Worm (Caenorhabditis elegans) whole organism, L1 larva: ENCODE results near the gene msp-142.

ENCODE experiments used
- C04F5.9 ChIP-seq: sonication (generic microtip); optimal IDR thresholded peaks from 2 replicates; lab custom pipeline; 2016; ENCODE audit warnings: missing genetic modification characterization, missing compliant biosample characterization
- C34B4.2 ChIP-seq: sonication (generic microtip); optimal IDR thresholded peaks from 2 replicates; lab custom pipeline; 2017; ENCODE audit warnings: mild to moderate bottlenecking, missing genetic modification characterization, missing compliant biosample characterization
- Y116A8C.19 ChIP-seq: sonication (generic microtip); optimal IDR thresholded peaks from 2 replicates; lab custom pipeline; 2016; ENCODE audit warnings: missing compliant biosample characterization, missing genetic modification characterization, borderline replicate concordance
- aha-1 ChIP-seq: fragments of 150-350 bp; optimal IDR thresholded peaks from 2 replicates; lab custom pipeline; 2014; ENCODE audit warnings: missing biosample characterization, missing genetic modification characterization
- aly-2 ChIP-seq: fragments of 150-350 bp; optimal IDR thresholded peaks from 2 replicates; lab custom pipeline; 2014; ENCODE audit warnings: missing biosample characterization, missing genetic modification characterization
- ama-1 ChIP-seq: fragments of 150-350 bp; optimal IDR thresholded peaks from 2 replicates; lab custom pipeline; 2014
- ceh-63 ChIP-seq: fragments of 200-800 bp; sonication (Bioruptor generic); optimal IDR thresholded peaks from 2 replicates; lab custom pipeline; 2018; ENCODE audit warnings: mild to moderate bottlenecking, missing genetic modification characterization, missing compliant biosample characterization
- ceh-8 ChIP-seq: fragments of 200-800 bp; sonication (Bioruptor generic); optimal IDR thresholded peaks from 2 replicates; lab custom pipeline; 2018; ENCODE audit warnings: mild to moderate bottlenecking, missing genetic modification characterization, moderate library complexity, missing compliant biosample characterization
- efl-1 ChIP-seq, 4 experiments: fragments of 150-350 bp; optimal IDR thresholded peaks in 3 of 4; peaks in 1 of 4; 1 replicate in 1 of 4; 2 replicates in 3 of 4; lab custom pipeline; 2014; ENCODE audit warnings: missing biosample characterization in 2 of 4, missing genetic modification characterization in 2 of 4, missing genetic modification reagents in 2 of 4
- efl-3 ChIP-seq: fragments of 200-800 bp; sonication (Bioruptor generic); optimal IDR thresholded peaks from 2 replicates; lab custom pipeline; 2018; ENCODE audit warnings: mild to moderate bottlenecking, missing genetic modification characterization, missing compliant biosample characterization
- egl-13 ChIP-seq: sonication (generic microtip); optimal IDR thresholded peaks from 2 replicates; lab custom pipeline; 2016; ENCODE audit warnings: missing genotype, missing genetic modification reagents, missing genetic modification characterization, missing compliant biosample characterization
- egl-27 ChIP-seq, 2 experiments: fragments of 150-350 bp in 1 of 2; sonication (generic microtip); optimal IDR thresholded peaks; 3 replicates each; lab custom pipeline; 2017 to 2018; ENCODE audit warnings: missing biosample characterization in 2 of 2, missing genetic modification characterization in 2 of 2, missing genetic modification reagents in 2 of 2
- elt-2 ChIP-seq: sonication (generic microtip); optimal IDR thresholded peaks from 2 replicates; lab custom pipeline; 2016; ENCODE audit warnings: missing genetic modification characterization, mild to moderate bottlenecking, inconsistent platforms, missing compliant biosample characterization, missing genetic modification reagents
- elt-3 ChIP-seq, 6 experiments: fragments of 150-350 bp in 1 of 6; sonication (generic microtip); optimal IDR thresholded peaks; 2 replicates each; lab custom pipeline; 2017 to 2018; ENCODE audit warnings: missing biosample characterization in 6 of 6, missing genetic modification characterization in 6 of 6, inconsistent platforms in 1 of 6
- ets-5 ChIP-seq: fragments of 200-800 bp; sonication (Bioruptor generic); IDR thresholded peaks from 2 replicates; pipeline ENCODE4 v1.3.6; 2022; ENCODE audit warnings: missing genetic modification characterization, missing compliant biosample characterization
- fkh-10 ChIP-seq: sonication (generic microtip); optimal IDR thresholded peaks from 2 replicates; lab custom pipeline; 2017; ENCODE audit warnings: missing biosample characterization, missing genetic modification reagents, missing genetic modification characterization
- fkh-4 ChIP-seq: sonication (generic microtip); optimal IDR thresholded peaks from 2 replicates; lab custom pipeline; 2016; ENCODE audit warnings: missing compliant biosample characterization, missing genetic modification characterization, borderline replicate concordance
- fkh-8 ChIP-seq: sonication (generic microtip); optimal IDR thresholded peaks from 2 replicates; lab custom pipeline; 2016; ENCODE audit warnings: mild to moderate bottlenecking, missing genetic modification characterization, missing compliant biosample characterization
- fos-1 ChIP-seq: fragments of 150-350 bp; optimal IDR thresholded peaks from 2 replicates; lab custom pipeline; 2014; ENCODE audit warnings: missing biosample characterization, missing genetic modification characterization
- grh-1 ChIP-seq: fragments of 200-800 bp; sonication (Bioruptor generic); IDR thresholded peaks from 2 replicates; pipeline ENCODE4 v1.3.6; 2022; ENCODE audit warnings: missing genetic modification reagents, missing genetic modification characterization, missing compliant biosample characterization
- hlh-17 ChIP-seq: fragments of 200-800 bp; sonication (Bioruptor generic); optimal IDR thresholded peaks from 2 replicates; lab custom pipeline; 2018; ENCODE audit warnings: missing genetic modification characterization, mild to moderate bottlenecking, missing compliant biosample characterization, moderate library complexity, borderline replicate concordance
- irx-1 ChIP-seq: sonication (generic microtip); optimal IDR thresholded peaks from 2 replicates; lab custom pipeline; 2016; ENCODE audit warnings: missing genetic modification characterization, missing compliant biosample characterization
- jun-1 ChIP-seq: fragments of 150-350 bp; optimal IDR thresholded peaks from 2 replicates; lab custom pipeline; 2014; ENCODE audit warnings: missing biosample characterization, missing genetic modification reagents, missing genetic modification characterization
- lin-14 ChIP-seq: fragments of 200-800 bp; sonication (Bioruptor generic); optimal IDR thresholded peaks from 2 replicates; lab custom pipeline; 2018; ENCODE audit warnings: mild to moderate bottlenecking, missing genetic modification characterization, moderate library complexity, missing compliant biosample characterization
- lin-15B ChIP-seq: fragments of 150-350 bp; sonication (generic microtip); optimal IDR thresholded peaks from 3 replicates; lab custom pipeline; 2014; ENCODE audit warnings: missing biosample characterization, missing genetic modification characterization
- lin-35 ChIP-seq, 2 experiments: fragments of 150-350 bp; optimal IDR thresholded peaks; 2 replicates each; lab custom pipeline; 2014; ENCODE audit warnings: missing biosample characterization in 2 of 2, missing genetic modification characterization in 2 of 2, missing genetic modification reagents in 2 of 2
- lin-39 ChIP-seq: fragments of 150-350 bp; optimal IDR thresholded peaks from 2 replicates; lab custom pipeline; 2014; ENCODE audit warnings: missing biosample characterization, missing genetic modification reagents, missing genetic modification characterization
- mab-9 ChIP-seq: fragments of 200-800 bp; sonication (Bioruptor generic); IDR thresholded peaks from 2 replicates; pipeline ENCODE4 v1.3.6; 2022; ENCODE audit warnings: missing genetic modification reagents, missing genetic modification characterization, missing compliant biosample characterization
- mef-2 ChIP-seq: fragments of 150-350 bp; optimal IDR thresholded peaks from 2 replicates; lab custom pipeline; 2014; ENCODE audit warnings: missing biosample characterization, missing genetic modification characterization
- mep-1 ChIP-seq: fragments of 150-350 bp; optimal IDR thresholded peaks from 2 replicates; lab custom pipeline; 2014; ENCODE audit warnings: missing biosample characterization, missing genetic modification characterization
- nhr-19 ChIP-seq: fragments of 200-800 bp; sonication (Bioruptor generic); conservative IDR thresholded peaks from 2 replicates; pipeline ENCODE4 v1.3.6; 2022; ENCODE audit warnings: missing genetic modification characterization, missing compliant biosample characterization
- nhr-20 ChIP-seq: sonication (generic microtip); optimal IDR thresholded peaks from 2 replicates; lab custom pipeline; 2016; ENCODE audit warnings: mild to moderate bottlenecking, missing genetic modification characterization, missing compliant biosample characterization
- nhr-237 ChIP-seq: fragments of 150-350 bp; optimal IDR thresholded peaks from 2 replicates; lab custom pipeline; 2014; ENCODE audit warnings: missing biosample characterization, missing genetic modification characterization
- nhr-28 ChIP-seq: fragments of 150-350 bp; optimal IDR thresholded peaks from 2 replicates; lab custom pipeline; 2014; ENCODE audit warnings: missing biosample characterization, missing genetic modification characterization
- nhr-71 ChIP-seq: sonication (generic microtip); optimal IDR thresholded peaks from 2 replicates; lab custom pipeline; 2016; ENCODE audit warnings: mild to moderate bottlenecking, missing genetic modification characterization, moderate library complexity, missing compliant biosample characterization
- nhr-77 ChIP-seq: fragments of 150-350 bp; optimal IDR thresholded peaks from 2 replicates; lab custom pipeline; 2014; ENCODE audit warnings: missing biosample characterization, missing genetic modification characterization
- nhr-84 ChIP-seq: sonication (generic microtip); optimal IDR thresholded peaks from 2 replicates; lab custom pipeline; 2017; ENCODE audit warnings: missing biosample characterization, missing genetic modification characterization
- nhr-85 ChIP-seq: sonication (generic microtip); peaks from one replicate; lab custom pipeline; 2016; ENCODE audit warnings: missing genetic modification characterization, inconsistent platforms, missing compliant biosample characterization
- nhr-90 ChIP-seq: sonication (generic microtip); optimal IDR thresholded peaks from 2 replicates; lab custom pipeline; 2016; ENCODE audit warnings: mild to moderate bottlenecking, missing genetic modification characterization, missing compliant biosample characterization; ENCODE audit not compliant: poor library complexity
- pag-3 ChIP-seq: sonication (generic microtip); optimal IDR thresholded peaks from 2 replicates; lab custom pipeline; 2017; ENCODE audit warnings: missing genetic modification characterization, mild to moderate bottlenecking, missing compliant biosample characterization, antibody characterized with exemption, borderline replicate concordance; ENCODE audit not compliant: insufficient read depth
- pax-3 ChIP-seq: fragments of 200-800 bp; sonication (Bioruptor generic); optimal IDR thresholded peaks from 2 replicates; lab custom pipeline; 2018; ENCODE audit warnings: mild to moderate bottlenecking, missing genetic modification characterization, moderate library complexity, missing compliant biosample characterization
- rnt-1 ChIP-seq: sonication (generic microtip); optimal IDR thresholded peaks from 2 replicates; lab custom pipeline; 2016; ENCODE audit warnings: mild to moderate bottlenecking, missing genetic modification characterization, moderate library complexity, missing compliant biosample characterization
- skn-1 ChIP-seq: fragments of 150-350 bp; optimal IDR thresholded peaks from 2 replicates; lab custom pipeline; 2014; ENCODE audit warnings: missing biosample characterization, missing genetic modification characterization
- sox-4 ChIP-seq: sonication (generic microtip); optimal IDR thresholded peaks from 2 replicates; lab custom pipeline; 2016; ENCODE audit warnings: missing genetic modification characterization, missing compliant biosample characterization
- sup-37 ChIP-seq: fragments of 200-800 bp; sonication (Bioruptor generic); optimal IDR thresholded peaks from 2 replicates; lab custom pipeline; 2018; ENCODE audit warnings: mild to moderate bottlenecking, missing genetic modification characterization, missing compliant biosample characterization
- tbx-2 ChIP-seq: sonication (generic microtip); optimal IDR thresholded peaks from 2 replicates; lab custom pipeline; 2016; ENCODE audit warnings: missing genetic modification characterization, missing compliant biosample characterization
- unc-30 ChIP-seq: sonication (generic microtip); optimal IDR thresholded peaks from 2 replicates; lab custom pipeline; 2017; ENCODE audit warnings: missing biosample characterization, missing genetic modification characterization
- unc-62 ChIP-seq: fragments of 150-350 bp; optimal IDR thresholded peaks from 2 replicates; lab custom pipeline; 2014; ENCODE audit warnings: missing biosample characterization, missing genetic modification reagents, missing genetic modification characterization
- vab-15 ChIP-seq: sonication (generic microtip); optimal IDR thresholded peaks from 2 replicates; lab custom pipeline; 2017; ENCODE audit warnings: missing genotype, mild to moderate bottlenecking, missing genetic modification characterization, missing compliant biosample characterization
- xbp-1 ChIP-seq: sonication (generic microtip); optimal IDR thresholded peaks from 2 replicates; lab custom pipeline; 2016; ENCODE audit warnings: missing genetic modification characterization, missing compliant biosample characterization
- zag-1 ChIP-seq: fragments of 150-350 bp; optimal IDR thresholded peaks from 2 replicates; lab custom pipeline; 2014; ENCODE audit warnings: missing biosample characterization, missing genetic modification characterization
- ztf-11 ChIP-seq, 2 experiments: sonication (generic microtip); optimal IDR thresholded peaks; 2 replicates each; lab custom pipeline; 2016 to 2017; ENCODE audit warnings: missing genetic modification characterization in 2 of 2, missing biosample characterization in 1 of 2, missing compliant biosample characterization in 1 of 2

msp-142 gene

ce11 chrII:5836153-5836719 is 38.5 kb downstream of the msp-142 start, which contains the start of gene fzo-1 (continued):
- TF ChIP-seq aha-1 (tag; lab: Kevin White, UChicago), result no peak
- peak; percentile 52 for TF ChIP-seq fkh-8 (tag; lab: Kevin White, UChicago)
- TF ChIP-seq egl-27 (tag; optimal IDR thresholded peaks at IDR 0.05; lab: Kevin White, UChicago), result no peak
- peak; percentile 54 for TF ChIP-seq xbp-1 (tag; lab: Kevin White, UChicago)
- TF ChIP-seq elt-2 (tag; lab: Kevin White, UChicago), result peak; percentile 37
- TF ChIP-seq ceh-63, result peak; percentile 72
- no peak for TF ChIP-seq Y116A8C.19 (tag; lab: Kevin White, UChicago)
- TF ChIP-seq nhr-28, result no peak
- TF ChIP-seq lin-35 (GFP tag; optimal IDR thresholded peaks at IDR 0.05; lab: Kevin White, UChicago), result peak; percentile 38 to 55
- no peak for TF ChIP-seq pag-3 (tag; lab: Kevin White, UChicago)
- no peak for TF ChIP-seq nhr-237
- TF ChIP-seq mab-9 (GFP tag; lab: Robert Waterston, UW), result no peak
- no peak for TF ChIP-seq grh-1 (GFP tag; lab: Robert Waterston, UW)
- TF ChIP-seq jun-1 (tag; lab: Kevin White, UChicago), result no peak
- TF ChIP-seq nhr-71 (tag; lab: Kevin White, UChicago), result peak; percentile 74
- no peak for TF ChIP-seq unc-62
- no peak for TF ChIP-seq elt-3 (tag; optimal IDR thresholded peaks at IDR 0.05; lab: Kevin White, UChicago)
- no peak for TF ChIP-seq ets-5 (GFP tag; lab: Robert Waterston, UW)
- TF ChIP-seq ceh-8 (GFP tag; lab: Kevin White, UChicago), result no peak
- peak; percentile 42 to 50 for TF ChIP-seq efl-1 (optimal IDR thresholded peaks at IDR 0.05; lab: Kevin White, UChicago)
- TF ChIP-seq efl-1 (GFP tag; optimal IDR thresholded peaks at IDR 0.05 in 1 of 2; lab: Kevin White, UChicago), result peak; percentile 22 to 36
- TF ChIP-seq ztf-11 (tag; optimal IDR thresholded peaks at IDR 0.05; lab: Kevin White, UChicago), result peak in 1 of 2 experiments; percentile 64
- no peak for TF ChIP-seq nhr-77
- peak; percentile 71 for TF ChIP-seq sox-4 (tag; lab: Kevin White, UChicago)
- TF ChIP-seq lin-39 (tag; lab: Kevin White, UChicago), result no peak
- TF ChIP-seq nhr-19 (GFP tag; lab: Robert Waterston, UW), result 0 out of 2 replicates have a peak, but pooled peaks have one; percentile 16
- no peak for TF ChIP-seq hlh-17 (GFP tag; lab: Kevin White, UChicago)
- TF ChIP-seq lin-14 (GFP tag; lab: Kevin White, UChicago), result peak; percentile 73
- no peak for TF ChIP-seq rnt-1 (tag; lab: Kevin White, UChicago)
- peak; percentile 33 for TF ChIP-seq C04F5.9 (tag; lab: Kevin White, UChicago)
- peak; percentile 59 for TF ChIP-seq nhr-20
- TF ChIP-seq pax-3 (tag; lab: Kevin White, UChicago), result peak; percentile 86
- TF ChIP-seq sup-37 (GFP tag; lab: Kevin White, UChicago), result no peak
- peak; percentile 56 for TF ChIP-seq nhr-85 (tag; lab: Kevin White, UChicago)
- peak; percentile 75 for TF ChIP-seq nhr-90 (tag; lab: Kevin White, UChicago)
- TF ChIP-seq vab-15 (tag; lab: Kevin White, UChicago), result no peak
- TF ChIP-seq unc-30 (tag; lab: Kevin White, UChicago), result no peak
- TF ChIP-seq fos-1 (tag; lab: Kevin White, UChicago), result no peak
- TF ChIP-seq ama-1, result no peak
- TF ChIP-seq zag-1 (tag; lab: Kevin White, UChicago), result no peak
- TF ChIP-seq fkh-10, result no peak
- peak; percentile 20 for TF ChIP-seq irx-1 (tag; lab: Kevin White, UChicago)
- TF ChIP-seq nhr-84 (tag; lab: Kevin White, UChicago), result no peak
- TF ChIP-seq lin-15B (tag; lab: Kevin White, UChicago), result peak; percentile 15
- TF ChIP-seq mef-2 (tag; lab: Kevin White, UChicago), result no peak
- no peak for TF ChIP-seq C34B4.2
- no peak for TF ChIP-seq mep-1 (tag; lab: Kevin White, UChicago)
- peak; percentile 27 for TF ChIP-seq skn-1 (tag; lab: Kevin White, UChicago)
- TF ChIP-seq tbx-2 (tag; lab: Kevin White, UChicago), result peak; percentile 61
- TF ChIP-seq aly-2 (tag; lab: Kevin White, UChicago), result no peak
- no peak for TF ChIP-seq efl-3
- TF ChIP-seq fkh-4 (tag; lab: Kevin White, UChicago), result peak; percentile 39
- peak; percentile 16 for TF ChIP-seq egl-13 (tag; lab: Kevin White, UChicago)
